Worm (Caenorhabditis elegans) whole organism, L4 larva: ENCODE results near the gene cky-1.

Source experiments
- D1046.2 ChIP-seq: fragments of 200-800 bp; sonication (Bioruptor generic); IDR thresholded peaks from 2 replicates; pipeline ENCODE4 v1.3.6; 2022; ENCODE audit warnings: missing genetic modification characterization, missing compliant biosample characterization
- F26F4.8 ChIP-seq: fragments of 200-800 bp; sonication (Bioruptor generic); conservative IDR thresholded peaks from 2 replicates; pipeline ENCODE4 v1.3.6; 2022; ENCODE audit warnings: missing genetic modification characterization, missing compliant biosample characterization
- T26A8.4 ChIP-seq: fragments of 200-800 bp; sonication (Bioruptor generic); IDR thresholded peaks from 2 replicates; pipeline ENCODE4 v1.3.6; 2022; ENCODE audit warnings: missing genetic modification characterization, missing compliant biosample characterization
- Y105C5A.15 ChIP-seq: fragments of 200-800 bp; sonication (Bioruptor generic); IDR thresholded peaks from 2 replicates; pipeline ENCODE4 v1.3.6; 2022; ENCODE audit warnings: missing genetic modification characterization, missing compliant biosample characterization
- aly-2 ChIP-seq: sonication (generic microtip); optimal IDR thresholded peaks from 2 replicates; lab custom pipeline; 2018; ENCODE audit warnings: missing biosample characterization, missing genetic modification characterization
- ama-1 ChIP-seq: fragments of 150-350 bp; optimal IDR thresholded peaks from 2 replicates; lab custom pipeline; 2014; ENCODE audit warnings: inconsistent platforms, mixed read lengths
- ceh-28 ChIP-seq: fragments of 150-350 bp; optimal IDR thresholded peaks from 2 replicates; lab custom pipeline; 2014; ENCODE audit warnings: missing biosample characterization, missing genetic modification reagents, missing genetic modification characterization
- ceh-44 ChIP-seq: fragments of 200-800 bp; sonication (Bioruptor generic); IDR thresholded peaks from 2 replicates; pipeline ENCODE4 v1.3.6; 2022; ENCODE audit warnings: missing genetic modification reagents, missing genetic modification characterization, missing compliant biosample characterization
- ceh-62 ChIP-seq: sonication (generic microtip); optimal IDR thresholded peaks from 2 replicates; lab custom pipeline; 2017; ENCODE audit warnings: missing biosample characterization, missing genetic modification characterization
- cey-2 ChIP-seq: sonication (generic microtip); optimal IDR thresholded peaks from 3 replicates; lab custom pipeline; 2017; ENCODE audit warnings: missing genetic modification characterization, mild to moderate bottlenecking, missing compliant biosample characterization, antibody characterized with exemption, borderline replicate concordance; ENCODE audit not compliant: insufficient read depth
- ctbp-1 ChIP-seq: fragments of 200-800 bp; sonication (Bioruptor generic); IDR thresholded peaks from 2 replicates; pipeline ENCODE4 v1.3.6; 2022; ENCODE audit warnings: missing genetic modification reagents, missing genetic modification characterization, missing compliant biosample characterization
- daf-12 ChIP-seq: fragments of 150-350 bp; optimal IDR thresholded peaks from 2 replicates; lab custom pipeline; 2014; ENCODE audit warnings: missing biosample characterization, missing genetic modification reagents, missing genetic modification characterization
- dmd-6 ChIP-seq: fragments of 200-800 bp; sonication (Bioruptor generic); IDR thresholded peaks from 2 replicates; pipeline ENCODE4 v1.3.6; 2022; ENCODE audit warnings: missing genetic modification reagents, missing genetic modification characterization, missing compliant biosample characterization
- dve-1 ChIP-seq: sonication (generic microtip); optimal IDR thresholded peaks from 2 replicates; lab custom pipeline; 2017; ENCODE audit warnings: antibody characterized with exemption, mild to moderate bottlenecking, missing genetic modification characterization, missing compliant biosample characterization; ENCODE audit not compliant: insufficient read depth
- egl-43 ChIP-seq: fragments of 200-800 bp; sonication (Bioruptor generic); IDR thresholded peaks from 2 replicates; pipeline ENCODE4 v1.3.6; 2022; ENCODE audit warnings: missing genetic modification reagents, missing genetic modification characterization, missing compliant biosample characterization
- fkh-10 ChIP-seq: fragments of 150-350 bp; optimal IDR thresholded peaks from 2 replicates; lab custom pipeline; 2014; ENCODE audit warnings: missing biosample characterization, missing genetic modification reagents, missing genetic modification characterization
- fos-1 ChIP-seq: fragments of 150-350 bp; optimal IDR thresholded peaks from 2 replicates; lab custom pipeline; 2014; ENCODE audit warnings: missing biosample characterization, missing genetic modification characterization
- lim-7 ChIP-seq: fragments of 200-800 bp; sonication (Bioruptor generic); IDR thresholded peaks from 2 replicates; pipeline ENCODE4 v1.3.6; 2022; ENCODE audit warnings: missing genetic modification characterization, missing compliant biosample characterization
- lin-1 ChIP-seq: fragments of 200-800 bp; sonication (Bioruptor generic); IDR thresholded peaks from 2 replicates; pipeline ENCODE4 v1.3.6; 2022; ENCODE audit warnings: missing genetic modification reagents, missing genetic modification characterization, missing compliant biosample characterization
- lin-29 ChIP-seq: fragments of 200-800 bp; sonication (Bioruptor generic); IDR thresholded peaks from 2 replicates; pipeline ENCODE4 v1.3.6; 2022; ENCODE audit warnings: missing genetic modification reagents, missing genetic modification characterization, missing compliant biosample characterization
- lin-39 ChIP-seq: fragments of 150-350 bp; optimal IDR thresholded peaks from 2 replicates; lab custom pipeline; 2014; ENCODE audit warnings: missing biosample characterization, missing genetic modification reagents, missing genetic modification characterization
- lir-3 ChIP-seq: sonication (generic microtip); optimal IDR thresholded peaks from 2 replicates; lab custom pipeline; 2016; ENCODE audit warnings: mild to moderate bottlenecking, missing genetic modification characterization, missing compliant biosample characterization
- lsy-2 ChIP-seq, 2 experiments: fragments of 150-350 bp in 1 of 2; sonication (generic microtip) in 1 of 2; optimal IDR thresholded peaks; 2 replicates each; lab custom pipeline; 2014 to 2017; ENCODE audit warnings: missing biosample characterization in 2 of 2, missing genetic modification characterization in 2 of 2
- madf-5 ChIP-seq, 2 experiments: fragments of 200-800 bp; sonication (Bioruptor generic); IDR thresholded peaks; 2 replicates each; pipeline ENCODE4 v1.3.6; 2022; ENCODE audit warnings: missing compliant biosample characterization in 2 of 2, missing genetic modification characterization in 2 of 2
- mdl-1 ChIP-seq, 2 experiments: fragments of 150-350 bp in 1 of 2; sonication (generic microtip) in 1 of 2; optimal IDR thresholded peaks; 2 replicates each; lab custom pipeline; 2014 to 2017; ENCODE audit warnings: missing biosample characterization in 2 of 2, missing genetic modification characterization in 2 of 2
- mdt-29 ChIP-seq: fragments of 200-800 bp; sonication (Bioruptor generic); IDR thresholded peaks from 2 replicates; pipeline ENCODE4 v1.3.6; 2022; ENCODE audit warnings: missing genetic modification reagents, missing genetic modification characterization, missing compliant biosample characterization
- mes-2 ChIP-seq: sonication (generic microtip); optimal IDR thresholded peaks from 2 replicates; lab custom pipeline; 2016; ENCODE audit warnings: missing genotype, mild to moderate bottlenecking, missing genetic modification characterization, missing compliant biosample characterization; ENCODE audit not compliant: poor library complexity, severe bottlenecking
- mxl-2 ChIP-seq: fragments of 200-800 bp; sonication (Bioruptor generic); conservative IDR thresholded peaks from 2 replicates; pipeline ENCODE4 v1.3.6; 2022; ENCODE audit warnings: missing genetic modification reagents, missing genetic modification characterization, missing compliant biosample characterization
- mxl-3 ChIP-seq: fragments of 200-800 bp; sonication (Bioruptor generic); optimal IDR thresholded peaks from 2 replicates; lab custom pipeline; 2018; ENCODE audit warnings: mild to moderate bottlenecking, missing genetic modification characterization, missing compliant biosample characterization
- nhr-102 ChIP-seq: sonication (generic microtip); optimal IDR thresholded peaks from 2 replicates; lab custom pipeline; 2016; ENCODE audit warnings: mild to moderate bottlenecking, missing genetic modification characterization, moderate library complexity, missing compliant biosample characterization
- nhr-25 ChIP-seq: sonication (generic microtip); optimal IDR thresholded peaks from 2 replicates; lab custom pipeline; 2017; ENCODE audit warnings: missing genetic modification characterization, mild to moderate bottlenecking, missing compliant biosample characterization, antibody characterized with exemption, moderate library complexity, borderline replicate concordance; ENCODE audit not compliant: insufficient read depth
- nhr-28 ChIP-seq: fragments of 150-350 bp; optimal IDR thresholded peaks from 2 replicates; lab custom pipeline; 2014; ENCODE audit warnings: missing biosample characterization, missing genetic modification characterization
- nhr-41 ChIP-seq: fragments of 200-800 bp; sonication (Bioruptor generic); IDR thresholded peaks from 2 replicates; pipeline ENCODE4 v1.3.6; 2022; ENCODE audit warnings: missing genetic modification reagents, missing genetic modification characterization, missing compliant biosample characterization
- nhr-42 ChIP-seq: fragments of 200-800 bp; sonication (Bioruptor generic); IDR thresholded peaks from 2 replicates; pipeline ENCODE4 v1.3.6; 2022; ENCODE audit warnings: missing genetic modification characterization, missing compliant biosample characterization
- nhr-48 ChIP-seq: sonication (generic microtip); optimal IDR thresholded peaks from 2 replicates; lab custom pipeline; 2016; ENCODE audit warnings: mild to moderate bottlenecking, missing genetic modification characterization, missing compliant biosample characterization
- nhr-6 ChIP-seq: fragments of 150-350 bp; optimal IDR thresholded peaks from 2 replicates; lab custom pipeline; 2014; ENCODE audit warnings: missing biosample characterization, missing genetic modification characterization
- nhr-76 ChIP-seq: fragments of 150-350 bp; optimal IDR thresholded peaks from 2 replicates; lab custom pipeline; 2014; ENCODE audit warnings: missing biosample characterization, missing genetic modification characterization
- nhr-77 ChIP-seq: fragments of 150-350 bp; optimal IDR thresholded peaks from 2 replicates; lab custom pipeline; 2014; ENCODE audit warnings: missing biosample characterization, missing genetic modification characterization
- php-3 ChIP-seq: fragments of 200-800 bp; sonication (Bioruptor generic); IDR thresholded peaks from 2 replicates; pipeline ENCODE4 v1.3.6; 2022; ENCODE audit warnings: missing genetic modification reagents, missing genetic modification characterization, missing compliant biosample characterization
- pqm-1 ChIP-seq: sonication (generic microtip); optimal IDR thresholded peaks from 2 replicates; lab custom pipeline; 2017; ENCODE audit warnings: missing biosample characterization, missing genetic modification characterization
- rbr-2 ChIP-seq: sonication (generic microtip); optimal IDR thresholded peaks from 2 replicates; lab custom pipeline; 2016; ENCODE audit warnings: missing genotype, missing genetic modification characterization, missing compliant biosample characterization
- skn-1 ChIP-seq: fragments of 150-350 bp; optimal IDR thresholded peaks from 2 replicates; lab custom pipeline; 2014; ENCODE audit warnings: missing biosample characterization, missing genetic modification characterization
- tag-97 ChIP-seq: fragments of 200-800 bp; sonication (Bioruptor generic); IDR thresholded peaks from 2 replicates; pipeline ENCODE4 v1.3.6; 2022; ENCODE audit warnings: missing genetic modification characterization, missing compliant biosample characterization
- unc-130 ChIP-seq: sonication (generic microtip); optimal IDR thresholded peaks from 2 replicates; lab custom pipeline; 2016; ENCODE audit warnings: missing genetic modification reagents, missing genetic modification characterization, missing compliant biosample characterization
- unc-39 ChIP-seq: sonication (generic microtip); optimal IDR thresholded peaks from 2 replicates; lab custom pipeline; 2017; ENCODE audit warnings: missing biosample characterization, missing genetic modification characterization
- vab-7 ChIP-seq: fragments of 200-800 bp; sonication (Bioruptor generic); IDR thresholded peaks from 2 replicates; pipeline ENCODE4 v1.3.6; 2022; ENCODE audit warnings: missing genetic modification reagents, missing genetic modification characterization, missing compliant biosample characterization
- zag-1 ChIP-seq: fragments of 150-350 bp; optimal IDR thresholded peaks from 2 replicates; lab custom pipeline; 2014; ENCODE audit warnings: missing biosample characterization, missing genetic modification characterization
- zfp-2 ChIP-seq: sonication (generic microtip); optimal IDR thresholded peaks from 2 replicates; lab custom pipeline; 2016; ENCODE audit warnings: mild to moderate bottlenecking, missing genetic modification characterization, missing compliant biosample characterization
- zfp-3 ChIP-seq: fragments of 200-800 bp; sonication (Bioruptor generic); conservative IDR thresholded peaks from 2 replicates; pipeline ENCODE4 v1.3.6; 2022; ENCODE audit warnings: missing genetic modification reagents, missing genetic modification characterization, missing compliant biosample characterization
- zip-2 ChIP-seq: fragments of 150-350 bp; optimal IDR thresholded peaks from 2 replicates; lab custom pipeline; 2014; ENCODE audit warnings: missing biosample characterization, missing genetic modification characterization
- ztf-11 ChIP-seq: fragments of 150-350 bp; optimal IDR thresholded peaks from 2 replicates; lab custom pipeline; 2014; ENCODE audit warnings: missing biosample characterization, missing genetic modification characterization
- ztf-7 ChIP-seq: fragments of 150-350 bp; optimal IDR thresholded peaks from 2 replicates; lab custom pipeline; 2014; ENCODE audit warnings: missing biosample characterization, missing genetic modification characterization

Gene cky-1

DNA sequence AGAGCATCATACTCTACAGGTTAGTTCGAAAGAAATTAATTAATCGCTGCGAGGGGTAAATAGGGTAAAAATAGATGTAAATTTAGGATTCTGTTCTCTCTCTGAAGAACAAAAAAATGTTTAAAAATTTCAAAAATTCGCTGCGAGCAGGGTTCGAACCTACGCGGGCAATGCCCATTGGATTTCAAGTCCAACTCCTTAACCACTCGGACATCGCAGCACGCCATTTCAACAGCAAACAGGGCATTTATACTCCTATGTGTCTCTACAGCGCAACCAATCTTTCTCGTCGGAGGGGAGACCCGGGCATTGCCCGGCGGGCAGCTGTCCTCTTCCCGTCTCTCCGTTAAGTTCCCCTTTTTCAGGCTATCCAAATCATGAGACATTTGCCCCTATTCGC lies 43.7 kb downstream of the cky-1 start (continued):
- peak; percentile 88 for TF ChIP-seq ctbp-1 (GFP tag; lab: Robert Waterston, UW)
- TF ChIP-seq unc-39 = no peak
- no peak for TF ChIP-seq lsy-2 (tag; optimal IDR thresholded peaks at IDR 0.05; lab: Kevin White, UChicago)
- no peak for TF ChIP-seq nhr-102 (tag; lab: Kevin White, UChicago)
- no peak for TF ChIP-seq skn-1 (tag; lab: Kevin White, UChicago)
- TF ChIP-seq dmd-6 (GFP tag; lab: Robert Waterston, UW) = peak; percentile 74
- peak; percentile 70 for TF ChIP-seq mxl-3 (GFP tag; lab: Kevin White, UChicago)
- peak; percentile 0 for TF ChIP-seq nhr-48 (tag; lab: Kevin White, UChicago)
- TF ChIP-seq ztf-11 (tag; lab: Kevin White, UChicago) = no peak
- 0 out of 2 replicates have a peak, but pooled peaks have one; percentile 47 for TF ChIP-seq mdt-29 (GFP tag; lab: Robert Waterston, UW)
- TF ChIP-seq daf-12 (tag; lab: Kevin White, UChicago) = no peak
- TF ChIP-seq egl-43 (GFP tag; lab: Robert Waterston, UW) = no peak; the same call in 1 of the 2 replicates
- TF ChIP-seq mxl-2 (GFP tag; lab: Robert Waterston, UW) = no peak; the same call in 1 of the 2 replicates
- TF ChIP-seq cey-2 (tag; lab: Kevin White, UChicago) = no peak
- TF ChIP-seq madf-5 (GFP tag; IDR thresholded peaks at IDR 0.05; lab: Robert Waterston, UW) = peak in 1 of 2 experiments; percentile 92; a peak in 2 of 4 replicates
- peak; percentile 92 for TF ChIP-seq Y105C5A.15 (GFP tag; lab: Robert Waterston, UW)
- no peak for TF ChIP-seq ztf-7 (tag; lab: Kevin White, UChicago)
- peak; percentile 86 for TF ChIP-seq lin-1 (GFP tag; lab: Robert Waterston, UW)
- TF ChIP-seq ama-1 (lab: Kevin White, UChicago) = no peak
- no peak for TF ChIP-seq nhr-25
- no peak for TF ChIP-seq ceh-62
- no peak for TF ChIP-seq nhr-77 (tag; lab: Kevin White, UChicago)
- peak; percentile 73 for TF ChIP-seq nhr-6 (tag; lab: Kevin White, UChicago)
- TF ChIP-seq lir-3 (tag; lab: Kevin White, UChicago) = peak; percentile 66
- peak; percentile 57 for TF ChIP-seq unc-130 (GFP tag; lab: Kevin White, UChicago)
- TF ChIP-seq ceh-44 (GFP tag; lab: Robert Waterston, UW) = peak; percentile 65; the same call in 1 of the 2 replicates
- peak; percentile 67 for TF ChIP-seq zfp-3 (GFP tag; lab: Robert Waterston, UW)
- TF ChIP-seq lin-39 = no peak
- no peak for TF ChIP-seq vab-7 (GFP tag; lab: Robert Waterston, UW)
- TF ChIP-seq aly-2 (tag; lab: Kevin White, UChicago) = no peak
- no peak for TF ChIP-seq nhr-42 (GFP tag; lab: Robert Waterston, UW)
- peak; percentile 21 for TF ChIP-seq nhr-28
- TF ChIP-seq nhr-41 = no peak; the same call in 1 of the 2 replicates
- no peak for TF ChIP-seq pqm-1 (tag; lab: Kevin White, UChicago)
- peak; percentile 97 for TF ChIP-seq lim-7 (GFP tag; lab: Robert Waterston, UW)
- peak; percentile 55; the same call in 1 of the 2 replicates for TF ChIP-seq php-3 (GFP tag; lab: Robert Waterston, UW)
- TF ChIP-seq mdl-1 (tag; optimal IDR thresholded peaks at IDR 0.05; lab: Kevin White, UChicago) = no peak
- TF ChIP-seq F26F4.8 (GFP tag; lab: Robert Waterston, UW) = peak; percentile 75; the same call in 1 of the 2 replicates
- TF ChIP-seq zag-1 (tag; lab: Kevin White, UChicago) = no peak
- TF ChIP-seq rbr-2 = peak; percentile 59
- TF ChIP-seq tag-97 (GFP tag; lab: Robert Waterston, UW) = no peak
- TF ChIP-seq zip-2 (tag; lab: Kevin White, UChicago) = no peak
- TF ChIP-seq mes-2 (tag; lab: Kevin White, UChicago) = no peak
- peak; percentile 28 for TF ChIP-seq zfp-2
- peak; percentile 67 for TF ChIP-seq lin-29 (GFP tag; lab: Robert Waterston, UW)
- no peak for TF ChIP-seq nhr-76 (tag; lab: Kevin White, UChicago)
- TF ChIP-seq dve-1 (tag; lab: Kevin White, UChicago) = no peak
- peak; percentile 87 for TF ChIP-seq D1046.2 (GFP tag; lab: Robert Waterston, UW)
- no peak for TF ChIP-seq fos-1 (tag; lab: Kevin White, UChicago)
- TF ChIP-seq T26A8.4 (GFP tag; lab: Robert Waterston, UW) = no peak
- no peak for TF ChIP-seq ceh-28 (tag; lab: Kevin White, UChicago)
- TF ChIP-seq fkh-10 (GFP tag; lab: Kevin White, UChicago) = no peak
